Worm (Caenorhabditis elegans): ENCODE results near the gene rgs-4.

The rgs-4 gene

DNA sequence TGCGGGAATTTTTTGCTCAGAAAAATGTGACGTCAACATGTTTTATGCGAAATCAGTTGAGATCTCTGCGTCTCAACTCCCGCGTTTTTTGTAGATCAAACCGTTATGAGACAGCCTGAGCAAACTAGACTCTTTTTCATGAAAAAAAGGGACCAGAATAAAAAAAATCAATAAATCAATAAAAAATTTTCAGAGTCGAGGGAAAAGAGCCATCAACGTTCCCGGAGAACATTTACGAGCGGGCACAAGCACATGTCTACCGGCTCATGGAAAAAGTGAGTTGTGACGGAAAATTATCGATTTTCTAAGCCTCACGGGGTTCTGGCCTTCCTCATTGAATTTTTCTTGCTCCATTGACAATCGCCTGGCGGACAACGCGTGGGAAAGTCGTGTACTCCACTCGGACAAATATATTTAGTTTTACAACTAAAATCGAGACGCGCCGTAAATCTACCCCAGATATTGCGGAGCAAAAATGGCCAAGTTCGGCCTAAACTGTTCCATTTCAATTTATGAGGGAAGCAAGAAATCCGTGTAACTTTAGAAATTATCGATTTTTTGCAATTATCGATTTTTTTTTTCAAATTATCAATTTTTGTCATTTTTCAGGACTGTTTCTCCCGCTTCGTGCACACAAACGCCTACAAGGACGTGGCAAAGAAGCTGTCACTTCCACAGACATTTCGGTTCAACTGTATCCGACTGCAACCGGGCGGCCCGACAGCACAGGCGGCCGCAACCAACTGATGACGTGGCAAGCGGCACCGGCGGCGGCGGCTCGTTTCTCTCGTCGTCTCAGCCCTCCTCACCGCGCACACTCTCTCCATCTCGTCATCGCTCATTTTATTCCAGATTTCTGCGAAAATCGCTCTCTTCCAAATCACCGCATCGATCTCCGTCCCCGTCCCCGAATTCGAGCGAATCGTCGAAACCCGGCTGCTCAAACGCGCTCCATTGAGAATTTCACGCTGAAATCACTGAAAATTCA lies 16.6 kb downstream of the rgs-4 start (continued):
- TF ChIP-seq lin-54 (GFP tag; optimal IDR thresholded peaks at IDR 0.05) (no peak), bed-1 (GFP tag; IDR thresholded peaks at IDR 0.05) (no peak), nhr-90 (tag; optimal IDR thresholded peaks at IDR 0.05) (no peak), T07F8.4 (tag; optimal IDR thresholded peaks at IDR 0.05) (no peak), F52B5.7 (tag; optimal IDR thresholded peaks at IDR 0.05) (no peak)

- TF ChIP-seq efl-1 (GFP tag; optimal IDR thresholded peaks at IDR 0.05) (peak; percentile 32), ceh-91 (GFP tag; IDR thresholded peaks at IDR 0.05) (0 out of 2 replicates have a peak, but pooled peaks have one; percentile 15), madf-6 (GFP tag; IDR thresholded peaks at IDR 0.05) (peak; percentile 68), pbrm-1 (GFP tag; IDR thresholded peaks at IDR 0.05) (0 out of 2 replicates have a peak, but pooled peaks have one; percentile 38), ekl-4 (GFP tag; IDR thresholded peaks at IDR 0.05) (0 out of 2 replicates have a peak, but pooled peaks have one; percentile 7), madf-8 (GFP tag; conservative IDR thresholded peaks at IDR 0.05) (peak; percentile 24; the same call in 1 of the 2 replicates), dpff-1 (tag; optimal IDR thresholded peaks at IDR 0.05) (no peak), hsf-1 (GFP tag; IDR thresholded peaks at IDR 0.05) (peak; percentile 60), Y56A3A.18 (GFP tag; IDR thresholded peaks at IDR 0.05) (0 out of 2 replicates have a peak, but pooled peaks have one; percentile 7), Y95B8A.8 (GFP tag; IDR thresholded peaks at IDR 0.05) (no peak), mcd-1 (GFP tag; IDR thresholded peaks at IDR 0.05) (peak; percentile 25; the same call in 1 of the 2 replicates)
These were observed 17.3 kb downstream of the rgs-4 start for ce11 chrII:12671892-12672291.

ce11 chrII:12672512-12672911 lies 18.0 kb downstream of the rgs-4 start:
- 0 out of 2 replicates have a peak, but pooled peaks have one; percentile 11 for TF ChIP-seq attf-3 (GFP tag; conservative IDR thresholded peaks at IDR 0.05)
- peak; percentile 25; the same call in 1 of the 2 replicates for TF ChIP-seq lin-26 (GFP tag; IDR thresholded peaks at IDR 0.05)
- peak; percentile 29 for TF ChIP-seq athp-1 (tag; optimal IDR thresholded peaks at IDR 0.05)
- 0 out of 2 replicates have a peak, but pooled peaks have one; percentile 33 for TF ChIP-seq Y79H2A.3 (GFP tag; conservative IDR thresholded peaks at IDR 0.05)
- TF ChIP-seq mel-28 (tag; optimal IDR thresholded peaks at IDR 0.05; ENCODE audit: borderline replicate concordance), result no peak
- TF ChIP-seq lag-1 (GFP tag; IDR thresholded peaks at IDR 0.05), result no peak
- TF ChIP-seq Y95B8A.8 (GFP tag; IDR thresholded peaks at IDR 0.05), result 0 out of 2 replicates have a peak, but pooled peaks have one; percentile 2
- TF ChIP-seq tbp1 (GFP tag; optimal IDR thresholded peaks at IDR 0.05), result peak; percentile 15

- TF ChIP-seq zfh-2 (GFP tag; conservative IDR thresholded peaks at IDR 0.05) (peak; percentile 38; the same call in 1 of the 2 replicates), attf-3 (GFP tag; conservative IDR thresholded peaks at IDR 0.05) (no peak), cebp-2 (GFP tag; IDR thresholded peaks at IDR 0.05) (0 out of 2 replicates have a peak, but pooled peaks have one; percentile 44)
These were observed 18.8 kb downstream of the rgs-4 start for ce11 chrII:12673311-12673710.

ce11 chrII:12677710-12677974 lies 23.1 kb downstream of the rgs-4 start, which contains the start of gene Y38E10A.22:
Y38E10A.22 (minus strand) TSS chrII:12677810.
- TF ChIP-seq snpc-1.3 (tag; optimal IDR thresholded peaks at IDR 0.05; ENCODE audit: insufficient read depth) (no peak), K12H6.12 (tag; optimal IDR thresholded peaks at IDR 0.05) (no peak), F22D6.2 (tag; optimal IDR thresholded peaks at IDR 0.05) (no peak), repo-1 (tag; optimal IDR thresholded peaks at IDR 0.05) (no peak), ceh-58 (GFP tag; IDR thresholded peaks at IDR 0.05) (no peak), cebp-2 (GFP tag; IDR thresholded peaks at IDR 0.05) (no peak), nhr-120 (GFP tag; IDR thresholded peaks at IDR 0.05) (no peak), nfya-1 (tag; optimal IDR thresholded peaks at IDR 0.05; ENCODE audit: borderline replicate concordance, insufficient read depth) (no peak)

All from whole organism, young adult.